Fruit fly (Drosophila melanogaster): Measurements from ENCODE around the gene CBP.

CBP gene

DNA sequence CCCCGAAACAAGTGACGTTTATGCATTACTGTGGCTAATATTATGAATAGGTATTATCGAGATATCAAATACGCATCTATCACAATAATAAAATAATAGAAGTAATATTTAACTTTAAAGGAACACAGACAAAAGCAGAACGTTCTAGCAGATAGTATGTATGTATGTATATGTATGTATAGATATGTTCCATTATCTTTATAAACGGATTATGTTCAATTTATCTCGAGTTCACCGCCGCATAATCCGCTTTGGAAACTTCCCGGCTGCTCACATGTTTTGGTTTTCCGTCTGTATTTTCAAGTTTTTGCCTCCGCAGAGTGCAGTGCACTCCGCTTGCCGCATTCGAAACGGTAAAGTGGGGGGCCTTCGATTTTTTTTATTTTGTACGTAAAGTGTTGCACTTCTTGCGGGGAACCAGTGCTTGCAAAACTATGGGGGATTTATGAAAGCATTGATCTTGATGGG is 1.6 kb upstream of the CBP start (continued):
- TF ChIP-seq ss (GFP tag; optimal IDR thresholded peaks at IDR 0.05) (peak; percentile 70 to 83), CG8119 (GFP tag; IDR thresholded peaks at IDR 0.05) (peak; percentile 79), CG31627 (GFP tag; optimal IDR thresholded peaks at IDR 0.05) (peak; percentile 28), Blimp-1 (GFP tag; optimal IDR thresholded peaks at IDR 0.05) (peak; percentile 30), CG16779 (tag; optimal IDR thresholded peaks at IDR 0.05) (peak; percentile 79), salr (GFP tag; optimal IDR thresholded peaks at IDR 0.05) (no peak), CG8632 (GFP tag; optimal IDR thresholded peaks at IDR 0.05) (peak; percentile 59), CG8319 (GFP tag; optimal IDR thresholded peaks at IDR 0.05) (peak; percentile 29), acj6 (GFP tag; optimal IDR thresholded peaks at IDR 0.05) (peak; percentile 69), CG11762 (GFP tag; optimal IDR thresholded peaks at IDR 0.05; ENCODE audit: insufficient read depth) (no peak), OdsH (GFP tag; optimal IDR thresholded peaks at IDR 0.05) (peak; percentile 63), vri (GFP tag; optimal IDR thresholded peaks at IDR 0.05) (peak; percentile 69), fkh (GFP tag; optimal IDR thresholded peaks at IDR 0.05) (no peak), pdm3 (GFP tag; optimal IDR thresholded peaks at IDR 0.05) (peak; percentile 58), Eip78C (GFP tag) (peak; percentile 93), CG15336 (GFP tag; IDR thresholded peaks at IDR 0.05) (peak; percentile 78), Ets96B (tag; optimal IDR thresholded peaks at IDR 0.05) (peak; percentile 79), CG10669 (GFP tag; optimal IDR thresholded peaks at IDR 0.05) (peak; percentile 56), CG7368 (GFP tag; optimal IDR thresholded peaks at IDR 0.05) (peak; percentile 51)

DNA sequence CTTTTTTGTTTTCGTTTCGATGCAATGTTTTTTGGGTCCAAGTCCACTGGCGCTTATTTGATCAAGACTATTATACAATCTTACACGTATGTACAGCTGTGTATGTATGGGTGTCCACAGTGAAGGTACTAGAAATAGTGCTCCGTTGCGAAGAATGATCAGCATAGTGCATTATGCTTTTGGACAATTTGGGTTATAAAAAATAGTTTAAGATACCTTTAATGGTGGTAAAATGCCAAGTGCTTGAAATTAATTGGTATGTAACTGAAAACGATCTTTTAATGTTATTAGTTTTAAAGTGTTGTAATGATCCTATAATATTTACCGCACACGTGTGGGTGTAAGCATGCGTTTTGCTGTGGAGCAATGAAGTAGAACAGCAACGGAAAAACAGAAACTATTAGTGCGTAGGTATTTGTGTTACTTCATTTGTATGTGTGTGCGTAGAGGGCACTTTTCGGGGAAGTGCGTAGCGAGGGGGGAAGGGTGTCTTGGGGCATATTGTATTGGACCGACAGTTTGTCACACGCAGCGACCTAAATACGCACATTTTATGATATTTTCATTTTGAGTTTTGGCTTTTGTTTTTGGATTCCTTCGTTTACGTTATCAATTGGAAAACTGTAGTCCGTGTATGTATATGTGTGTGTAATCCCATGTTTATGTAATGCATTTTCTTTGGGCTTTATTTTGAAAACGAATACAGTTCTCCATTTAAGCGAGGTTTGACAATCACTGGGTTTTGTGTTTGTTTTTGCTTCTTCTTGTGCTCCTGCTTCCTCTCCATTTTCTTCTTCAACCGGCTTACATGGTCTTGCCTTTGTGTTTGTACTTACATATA is 811 bp upstream of the CBP start:
- TF ChIP-seq topi (GFP tag; optimal IDR thresholded peaks at IDR 0.05) (peak; percentile 28), CG8319 (GFP tag; optimal IDR thresholded peaks at IDR 0.05) (no peak), CG6808 (GFP tag; optimal IDR thresholded peaks at IDR 0.05) (peak; percentile 70), fkh (GFP tag; optimal IDR thresholded peaks at IDR 0.05) (peak; percentile 25), CG3919 (GFP tag; optimal IDR thresholded peaks at IDR 0.05) (peak; percentile 66), CG6276 (GFP tag; optimal IDR thresholded peaks at IDR 0.05) (peak; percentile 82), vri (GFP tag; optimal IDR thresholded peaks at IDR 0.05) (no peak), spab (GFP tag; optimal IDR thresholded peaks at IDR 0.05) (peak; percentile 55), CG6792 (GFP tag; optimal IDR thresholded peaks at IDR 0.05) (peak; percentile 41), CG10631 (GFP tag; optimal IDR thresholded peaks at IDR 0.05) (peak; percentile 64), CG32006 (GFP tag; optimal IDR thresholded peaks at IDR 0.05) (peak; percentile 85), CG7368 (GFP tag; optimal IDR thresholded peaks at IDR 0.05) (peak; percentile 54), Eip93F (GFP tag; optimal IDR thresholded peaks at IDR 0.05) (no peak), CG3032 (tag; optimal IDR thresholded peaks at IDR 0.05) (peak; percentile 71), CG34406 (GFP tag; optimal IDR thresholded peaks at IDR 0.05) (peak; percentile 46), Lpt (GFP tag; optimal IDR thresholded peaks at IDR 0.05) (peak; percentile 66), CG8632 (GFP tag; optimal IDR thresholded peaks at IDR 0.05) (peak; percentile 51), fd59A (GFP tag; optimal IDR thresholded peaks at IDR 0.05) (peak; percentile 60), lz (GFP tag; optimal IDR thresholded peaks at IDR 0.05) (peak; percentile 14), Ets96B (tag; optimal IDR thresholded peaks at IDR 0.05) (peak; percentile 72), CG10669 (GFP tag; optimal IDR thresholded peaks at IDR 0.05) (peak; percentile 72), acj6 (GFP tag; optimal IDR thresholded peaks at IDR 0.05) (peak; percentile 63), Smox (GFP tag; optimal IDR thresholded peaks at IDR 0.05) (no peak), CG6163 (GFP tag; IDR thresholded peaks at IDR 0.05) (peak; percentile 73), Sox14 (GFP tag; optimal IDR thresholded peaks at IDR 0.05) (peak; percentile 68), cyc (GFP tag; optimal IDR thresholded peaks at IDR 0.05) (no peak), pdm3 (GFP tag; optimal IDR thresholded peaks at IDR 0.05) (peak; percentile 80), CG1621 (tag; optimal IDR thresholded peaks at IDR 0.05) (peak; percentile 57), CG4318 (GFP tag; optimal IDR thresholded peaks at IDR 0.05) (peak; percentile 70), Ets21C (GFP tag; optimal IDR thresholded peaks at IDR 0.05) (no peak), Sox102F (GFP tag; optimal IDR thresholded peaks at IDR 0.05) (peak; percentile 1), Gug (GFP tag; IDR thresholded peaks at IDR 0.05) (peak; percentile 64; the same call in 1 of the 2 replicates), OdsH (GFP tag; optimal IDR thresholded peaks at IDR 0.05) (peak; percentile 72), CG11902 (GFP tag; optimal IDR thresholded peaks at IDR 0.05) (peak; percentile 13), svp (GFP tag) (no peak), Hr38 (GFP tag; optimal IDR thresholded peaks at IDR 0.05) (no peak), CG8119 (GFP tag; IDR thresholded peaks at IDR 0.05) (peak; percentile 86), CG11294 (GFP tag; IDR thresholded peaks at IDR 0.05) (peak; percentile 58)

Measured in whole organism, prepupa.